Worm (Caenorhabditis elegans) whole organism, young adult: ENCODE results near the gene R10H10.7.

Experiments used
- B0019.2 ChIP-seq: fragments of 200-800 bp; sonication (Bioruptor generic); conservative IDR thresholded peaks from 2 replicates; pipeline ENCODE4 v1.3.6; 2022; ENCODE audit warnings: missing genetic modification reagents, missing genetic modification characterization, missing compliant biosample characterization
- B0261.1 ChIP-seq: sonication (generic microtip); optimal IDR thresholded peaks from 2 replicates; lab custom pipeline; 2016; ENCODE audit warnings: mild to moderate bottlenecking, missing genetic modification characterization, moderate library complexity, missing compliant biosample characterization
- C06A6.2 ChIP-seq: fragments of 200-800 bp; sonication (Bioruptor generic); conservative IDR thresholded peaks from 2 replicates; pipeline ENCODE4 v1.3.6; 2022; ENCODE audit warnings: missing genetic modification characterization, missing compliant biosample characterization
- F10E7.11 ChIP-seq: sonication (generic microtip); optimal IDR thresholded peaks from 2 replicates; lab custom pipeline; 2017; ENCODE audit warnings: mild to moderate bottlenecking, missing genetic modification characterization, moderate library complexity, missing compliant biosample characterization
- F33H1.4 ChIP-seq: fragments of 200-800 bp; sonication (Bioruptor generic); IDR thresholded peaks from 2 replicates; pipeline ENCODE4 v1.3.6; 2022; ENCODE audit warnings: missing genetic modification reagents, missing genetic modification characterization, missing compliant biosample characterization
- F49E8.2 ChIP-seq: sonication (generic microtip); optimal IDR thresholded peaks from 3 replicates; lab custom pipeline; 2017; ENCODE audit warnings: missing genetic modification characterization, mild to moderate bottlenecking, missing compliant biosample characterization, antibody characterized with exemption, moderate library complexity; ENCODE audit not compliant: insufficient read depth
- F57A8.1 ChIP-seq: fragments of 200-800 bp; sonication (Bioruptor generic); optimal IDR thresholded peaks from 2 replicates; lab custom pipeline; 2018; ENCODE audit warnings: mild to moderate bottlenecking, missing genetic modification characterization, moderate library complexity, missing compliant biosample characterization
- K12H6.12 ChIP-seq: fragments of 200-800 bp; sonication (Bioruptor generic); optimal IDR thresholded peaks from 2 replicates; lab custom pipeline; 2018; ENCODE audit warnings: mild to moderate bottlenecking, missing genetic modification characterization, missing compliant biosample characterization
- Y67H2A.10 ChIP-seq: fragments of 200-800 bp; sonication (Bioruptor generic); conservative IDR thresholded peaks from 2 replicates; pipeline ENCODE4 v1.3.6; 2022; ENCODE audit warnings: missing genetic modification reagents, missing genetic modification characterization, missing compliant biosample characterization
- aptf-2 ChIP-seq: fragments of 200-800 bp; sonication (Bioruptor generic); conservative IDR thresholded peaks from 2 replicates; pipeline ENCODE4 v1.3.6; 2022; ENCODE audit warnings: missing genetic modification reagents, missing genetic modification characterization, missing compliant biosample characterization
- atf-7 ChIP-seq: sonication (generic microtip); optimal IDR thresholded peaks from 2 replicates; lab custom pipeline; 2017; ENCODE audit warnings: mild to moderate bottlenecking, missing genetic modification characterization, missing compliant biosample characterization
- attf-5 ChIP-seq: fragments of 200-800 bp; sonication (Bioruptor generic); optimal IDR thresholded peaks from 2 replicates; lab custom pipeline; 2018; ENCODE audit warnings: mild to moderate bottlenecking, missing genetic modification characterization, missing compliant biosample characterization
- attf-6 ChIP-seq: fragments of 200-800 bp; sonication (Bioruptor generic); IDR thresholded peaks from 2 replicates; pipeline ENCODE4 v1.3.6; 2022; ENCODE audit warnings: missing genetic modification reagents, missing genetic modification characterization, missing compliant biosample characterization
- ccch-3 ChIP-seq: fragments of 200-800 bp; sonication (Bioruptor generic); optimal IDR thresholded peaks from 2 replicates; lab custom pipeline; 2018; ENCODE audit warnings: mild to moderate bottlenecking, missing genetic modification characterization, missing compliant biosample characterization
- ceh-100 ChIP-seq: fragments of 200-800 bp; sonication (Bioruptor generic); IDR thresholded peaks from 2 replicates; pipeline ENCODE4 v1.3.6; 2022; ENCODE audit warnings: missing genetic modification reagents, missing genetic modification characterization, missing compliant biosample characterization
- ceh-40 ChIP-seq: fragments of 200-800 bp; sonication (Bioruptor generic); IDR thresholded peaks from 2 replicates; pipeline ENCODE4 v1.3.6; 2022; ENCODE audit warnings: missing genetic modification characterization, missing compliant biosample characterization
- ceh-58 ChIP-seq: fragments of 200-800 bp; sonication (Bioruptor generic); IDR thresholded peaks from 2 replicates; pipeline ENCODE4 v1.3.6; 2022; ENCODE audit warnings: missing genetic modification characterization, missing compliant biosample characterization
- ceh-91 ChIP-seq: fragments of 200-800 bp; sonication (Bioruptor generic); IDR thresholded peaks from 2 replicates; pipeline ENCODE4 v1.3.6; 2022; ENCODE audit warnings: missing genetic modification reagents, missing genetic modification characterization, missing compliant biosample characterization
- chd-7 ChIP-seq: sonication (generic microtip); optimal IDR thresholded peaks from 2 replicates; lab custom pipeline; 2016; ENCODE audit warnings: mild to moderate bottlenecking, missing genetic modification characterization, moderate library complexity, missing compliant biosample characterization
- dpl-1 ChIP-seq: fragments of 150-350 bp; optimal IDR thresholded peaks from 2 replicates; lab custom pipeline; 2014; ENCODE audit warnings: missing biosample characterization, missing genetic modification reagents, missing genetic modification characterization
- efl-1 ChIP-seq: fragments of 150-350 bp; optimal IDR thresholded peaks from 2 replicates; lab custom pipeline; 2014; ENCODE audit warnings: missing biosample characterization, missing genetic modification reagents, missing genetic modification characterization
- egl-18 ChIP-seq: fragments of 200-800 bp; sonication (Bioruptor generic); IDR thresholded peaks from 2 replicates; pipeline ENCODE4 v1.3.6; 2022; ENCODE audit warnings: missing genetic modification reagents, missing genetic modification characterization, missing compliant biosample characterization
- ekl-4 ChIP-seq: fragments of 200-800 bp; sonication (Bioruptor generic); IDR thresholded peaks from 2 replicates; pipeline ENCODE4 v1.3.6; 2022; ENCODE audit warnings: missing genetic modification reagents, missing genetic modification characterization, missing compliant biosample characterization
- him-1 ChIP-seq: sonication (generic microtip); optimal IDR thresholded peaks from 2 replicates; lab custom pipeline; 2016; ENCODE audit warnings: missing genotype, missing genetic modification reagents, missing genetic modification characterization, missing compliant biosample characterization
- hmg-1.2 ChIP-seq: fragments of 200-800 bp; sonication (Bioruptor generic); IDR thresholded peaks from 2 replicates; pipeline ENCODE4 v1.3.6; 2022; ENCODE audit warnings: missing genetic modification reagents, missing genetic modification characterization, missing compliant biosample characterization
- hmg-20 ChIP-seq: fragments of 200-800 bp; sonication (Bioruptor generic); IDR thresholded peaks from 2 replicates; pipeline ENCODE4 v1.3.6; 2022; ENCODE audit warnings: missing genetic modification reagents, missing genetic modification characterization, missing compliant biosample characterization
- lin-26 ChIP-seq: fragments of 200-800 bp; sonication (Bioruptor generic); IDR thresholded peaks from 2 replicates; pipeline ENCODE4 v1.3.6; 2022; ENCODE audit warnings: missing genetic modification reagents, missing genetic modification characterization, missing compliant biosample characterization
- lsy-27 ChIP-seq: sonication (generic microtip); optimal IDR thresholded peaks from 2 replicates; lab custom pipeline; 2017; ENCODE audit warnings: missing genetic modification characterization, mild to moderate bottlenecking, missing compliant biosample characterization, antibody characterized with exemption, missing genotype, borderline replicate concordance; ENCODE audit not compliant: insufficient read depth
- madf-10 ChIP-seq: sonication (generic microtip); optimal IDR thresholded peaks from 2 replicates; lab custom pipeline; 2016; ENCODE audit warnings: mild to moderate bottlenecking, missing genetic modification characterization, missing compliant biosample characterization
- mes-4 ChIP-seq: sonication (generic microtip); optimal IDR thresholded peaks from 2 replicates; lab custom pipeline; 2016; ENCODE audit warnings: missing genotype, missing genetic modification characterization, missing compliant biosample characterization
- nhr-179 ChIP-seq: sonication (generic microtip); optimal IDR thresholded peaks from 2 replicates; lab custom pipeline; 2016; ENCODE audit warnings: mild to moderate bottlenecking, missing genetic modification characterization, missing compliant biosample characterization
- nhr-80 ChIP-seq: sonication (generic microtip); optimal IDR thresholded peaks from 2 replicates; lab custom pipeline; 2016; ENCODE audit warnings: missing genetic modification characterization, missing compliant biosample characterization
- rec-8 ChIP-seq, 2 experiments: sonication (generic microtip); optimal IDR thresholded peaks; 2 replicates each; lab custom pipeline; 2016; ENCODE audit warnings: mild to moderate bottlenecking in 2 of 2, missing genetic modification characterization in 2 of 2, missing genetic modification reagents in 2 of 2, missing genotype in 2 of 2, missing biosample characterization in 1 of 2, missing compliant biosample characterization in 1 of 2, moderate library complexity in 1 of 2
- repo-1 ChIP-seq: sonication (generic microtip); optimal IDR thresholded peaks from 2 replicates; lab custom pipeline; 2017; ENCODE audit warnings: mild to moderate bottlenecking, missing genetic modification characterization, missing compliant biosample characterization
- snpc-1.1 ChIP-seq: sonication (generic microtip); optimal IDR thresholded peaks from 2 replicates; lab custom pipeline; 2017; ENCODE audit warnings: missing genetic modification characterization, mild to moderate bottlenecking, missing compliant biosample characterization, antibody characterized with exemption, moderate library complexity, missing genotype, missing genetic modification reagents; ENCODE audit not compliant: insufficient read depth
- tbp1 ChIP-seq: fragments of 200-800 bp; sonication (Bioruptor generic); optimal IDR thresholded peaks from 2 replicates; lab custom pipeline; 2018; ENCODE audit warnings: mild to moderate bottlenecking, missing genetic modification characterization, missing compliant biosample characterization
- tbx-9 ChIP-seq: sonication (generic microtip); optimal IDR thresholded peaks from 2 replicates; lab custom pipeline; 2016; ENCODE audit warnings: borderline replicate concordance, missing genetic modification characterization, inconsistent platforms, missing compliant biosample characterization
- zim-3 ChIP-seq: sonication (generic microtip); optimal IDR thresholded peaks from 2 replicates; lab custom pipeline; 2017; ENCODE audit warnings: mild to moderate bottlenecking, missing genetic modification characterization, moderate library complexity, missing compliant biosample characterization
- ztf-25 ChIP-seq: fragments of 200-800 bp; sonication (Bioruptor generic); IDR thresholded peaks from 2 replicates; pipeline ENCODE4 v1.3.6; 2022; ENCODE audit warnings: missing genetic modification reagents, missing genetic modification characterization, missing compliant biosample characterization
- ztf-26 ChIP-seq: sonication (generic microtip); optimal IDR thresholded peaks from 2 replicates; lab custom pipeline; 2017; ENCODE audit warnings: missing genetic modification characterization, missing compliant biosample characterization

The R10H10.7 gene

ce11 chrIV:10420440-10420839 is 6.7 kb upstream of the R10H10.7 start:
- TF ChIP-seq nhr-80 (peak; percentile 86), F49E8.2 (tag; lab: Kevin White, UChicago) (no peak), ceh-91 (GFP tag; lab: Robert Waterston, UW) (no peak), rec-8 (tag; optimal IDR thresholded peaks at IDR 0.05; lab: Kevin White, UChicago) (no peak)

DNA sequence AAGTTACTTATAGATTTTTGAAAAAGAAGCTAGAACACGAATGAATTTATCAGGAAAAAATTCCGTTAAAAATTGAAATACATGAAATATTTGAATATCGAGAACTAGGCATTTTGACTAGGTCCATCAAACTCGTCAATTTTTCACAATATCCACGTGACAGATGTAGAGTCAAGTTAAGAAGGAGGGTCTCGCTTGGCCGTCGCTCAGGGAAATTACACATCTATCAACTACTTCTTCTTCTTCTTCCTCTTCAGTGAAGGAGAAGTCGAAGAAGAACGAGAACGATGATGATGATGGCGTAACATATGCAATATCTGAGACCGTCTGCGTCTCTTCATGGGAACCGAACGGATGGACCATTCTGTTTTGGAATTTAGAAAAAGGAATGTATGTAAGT is 6.2 kb upstream of the R10H10.7 start:
- TF ChIP-seq nhr-179 = no peak
- no peak for TF ChIP-seq him-1 (tag; lab: Kevin White, UChicago)
- TF ChIP-seq hmg-1.2 (GFP tag; lab: Robert Waterston, UW) = peak; percentile 33; the same call in 1 of the 2 replicates
- TF ChIP-seq, all 124 proteins: peak for 1

- TF ChIP-seq lsy-27 (tag; lab: Kevin White, UChicago) (no peak), lin-26 (no peak), ccch-3 (no peak), nhr-80 (no peak), atf-7 (tag; lab: Kevin White, UChicago) (no peak), snpc-1.1 (tag; lab: Kevin White, UChicago) (no peak), K12H6.12 (no peak), dpl-1 (GFP tag; lab: Kevin White, UChicago) (no peak), ceh-40 (GFP tag; lab: Robert Waterston, UW) (no peak), repo-1 (tag; lab: Kevin White, UChicago) (no peak), ztf-25 (GFP tag; lab: Robert Waterston, UW) (no peak), mes-4 (tag; lab: Kevin White, UChicago) (no peak), F10E7.11 (tag; lab: Kevin White, UChicago) (no peak)
These were observed 4.1 kb upstream of the R10H10.7 start, which contains the start of gene F13B12.6 for ce11 chrIV:10417781-10418180. TSS of gene F13B12.6 (minus strand) at chrIV:10417881.

- TF ChIP-seq B0019.2 (GFP tag; lab: Robert Waterston, UW) (no peak), ceh-100 (GFP tag; lab: Robert Waterston, UW) (no peak), hmg-20 (GFP tag; lab: Robert Waterston, UW) (no peak), attf-6 (GFP tag; lab: Robert Waterston, UW) (no peak), F57A8.1 (GFP tag; lab: Kevin White, UChicago) (no peak), madf-10 (tag; lab: Kevin White, UChicago) (no peak)
These were observed 4.4 kb downstream of the R10H10.7 start, which contains the start of gene rfk-1 for ce11 chrIV:10409377-10409776. TSS of gene rfk-1 (minus strand) at chrIV:10409477.

- TF ChIP-seq B0261.1 (tag; lab: Kevin White, UChicago) (no peak), ceh-58 (GFP tag; lab: Robert Waterston, UW) (no peak), mes-4 (tag; lab: Kevin White, UChicago) (no peak), ekl-4 (GFP tag; lab: Robert Waterston, UW) (no peak), zim-3 (tag; lab: Kevin White, UChicago) (no peak), lsy-27 (tag; lab: Kevin White, UChicago) (no peak), chd-7 (tag; lab: Kevin White, UChicago) (peak; percentile 71), attf-5 (peak; percentile 19), F33H1.4 (GFP tag; lab: Robert Waterston, UW) (no peak), efl-1 (GFP tag; lab: Kevin White, UChicago) (no peak), ccch-3 (no peak), aptf-2 (no peak), tbx-9 (no peak), tbp1 (GFP tag; lab: Kevin White, UChicago) (no peak), Y67H2A.10 (no peak), C06A6.2 (GFP tag; lab: Robert Waterston, UW) (no peak), ztf-26 (tag; lab: Kevin White, UChicago) (no peak), egl-18 (0 out of 2 replicates have a peak, but pooled peaks have one; percentile 47)
These were observed 10.3 kb downstream of the R10H10.7 start, which contains the start of gene gpa-7 for ce11 chrIV:10403193-10404058. TSS of gene gpa-7 (plus strand) at chrIV:10404008.
